Worm (Caenorhabditis elegans) whole organism, late embryonic: Measurements from ENCODE around the gene F23F12.13.

Experiments used
- F13H6.1 ChIP-seq: sonication (generic microtip); optimal IDR thresholded peaks from 2 replicates; lab custom pipeline; 2016; ENCODE audit warnings: missing genetic modification characterization, missing compliant biosample characterization
- K02D7.2 ChIP-seq: sonication (generic microtip); optimal IDR thresholded peaks from 2 replicates; lab custom pipeline; 2017; ENCODE audit warnings: mild to moderate bottlenecking, missing genetic modification characterization, missing compliant biosample characterization
- K09A11.1 ChIP-seq: sonication (generic microtip); optimal IDR thresholded peaks from 2 replicates; lab custom pipeline; 2017; ENCODE audit warnings: antibody characterized with exemption, mild to moderate bottlenecking, missing genetic modification characterization, missing compliant biosample characterization; ENCODE audit not compliant: insufficient read depth
- T23F11.4 ChIP-seq: fragments of 200-800 bp; sonication (Bioruptor generic); optimal IDR thresholded peaks from 2 replicates; lab custom pipeline; 2018; ENCODE audit warnings: mild to moderate bottlenecking, missing genetic modification characterization, missing compliant biosample characterization
- ahr-1 ChIP-seq: sonication (generic microtip); optimal IDR thresholded peaks from 2 replicates; lab custom pipeline; 2016; ENCODE audit warnings: missing genetic modification characterization, missing compliant biosample characterization
- ceh-19 ChIP-seq: fragments of 200-800 bp; sonication (Bioruptor generic); optimal IDR thresholded peaks from 2 replicates; lab custom pipeline; 2018; ENCODE audit warnings: mild to moderate bottlenecking, missing genetic modification characterization, missing compliant biosample characterization
- ceh-2 ChIP-seq: sonication (generic microtip); optimal IDR thresholded peaks from 2 replicates; lab custom pipeline; 2016; ENCODE audit warnings: missing genotype, missing genetic modification characterization, missing compliant biosample characterization
- ceh-22 ChIP-seq: sonication (generic microtip); optimal IDR thresholded peaks from 2 replicates; lab custom pipeline; 2017; ENCODE audit warnings: missing biosample characterization, missing genetic modification characterization
- ceh-24 ChIP-seq: sonication (generic microtip); optimal IDR thresholded peaks from 2 replicates; lab custom pipeline; 2016; ENCODE audit warnings: mild to moderate bottlenecking, missing genetic modification characterization, missing compliant biosample characterization
- ceh-30 ChIP-seq: fragments of 150-350 bp; optimal IDR thresholded peaks from 2 replicates; lab custom pipeline; 2014; ENCODE audit warnings: missing biosample characterization, missing genetic modification characterization
- ceh-31 ChIP-seq: sonication (generic microtip); optimal IDR thresholded peaks from 2 replicates; lab custom pipeline; 2016; ENCODE audit warnings: missing genetic modification characterization, missing compliant biosample characterization
- ceh-45 ChIP-seq: fragments of 200-800 bp; sonication (Bioruptor generic); IDR thresholded peaks from 2 replicates; pipeline ENCODE4 v1.3.6; 2022; ENCODE audit warnings: missing genetic modification reagents, missing genetic modification characterization, missing compliant biosample characterization
- ceh-48 ChIP-seq: sonication (generic microtip); optimal IDR thresholded peaks from 2 replicates; lab custom pipeline; 2016; ENCODE audit warnings: missing genetic modification characterization, inconsistent platforms, missing compliant biosample characterization
- ceh-6 ChIP-seq: fragments of 200-800 bp; sonication (Bioruptor generic); optimal IDR thresholded peaks from 2 replicates; lab custom pipeline; 2018; ENCODE audit warnings: mild to moderate bottlenecking, missing genetic modification characterization, missing compliant biosample characterization
- ceh-9 ChIP-seq: sonication (generic microtip); optimal IDR thresholded peaks from 2 replicates; lab custom pipeline; 2016; ENCODE audit warnings: mild to moderate bottlenecking, missing genetic modification characterization, inconsistent platforms, missing compliant biosample characterization
- che-1 ChIP-seq: sonication (generic microtip); optimal IDR thresholded peaks from 2 replicates; lab custom pipeline; 2016; ENCODE audit warnings: mild to moderate bottlenecking, missing genetic modification characterization, missing compliant biosample characterization
- dmd-4 ChIP-seq: sonication (generic microtip); optimal IDR thresholded peaks from 2 replicates; lab custom pipeline; 2016; ENCODE audit warnings: borderline replicate concordance, missing genetic modification characterization, missing compliant biosample characterization
- dve-1 ChIP-seq: sonication (generic microtip); optimal IDR thresholded peaks from 2 replicates; lab custom pipeline; 2017; ENCODE audit warnings: antibody characterized with exemption, mild to moderate bottlenecking, missing genetic modification characterization, missing compliant biosample characterization
- elt-2 ChIP-seq: sonication (generic microtip); optimal IDR thresholded peaks from 2 replicates; lab custom pipeline; 2016; ENCODE audit warnings: missing genetic modification reagents, missing genetic modification characterization, missing compliant biosample characterization
- eyg-1 ChIP-seq: sonication (generic microtip); optimal IDR thresholded peaks from 2 replicates; lab custom pipeline; 2016; ENCODE audit warnings: missing genotype, missing genetic modification characterization, missing compliant biosample characterization
- fax-1 ChIP-seq: sonication (generic microtip); optimal IDR thresholded peaks from 2 replicates; lab custom pipeline; 2016; ENCODE audit warnings: missing genotype, missing genetic modification characterization, missing compliant biosample characterization
- hlh-13 ChIP-seq: fragments of 200-800 bp; sonication (Bioruptor generic); optimal IDR thresholded peaks from 2 replicates; lab custom pipeline; 2018; ENCODE audit warnings: mild to moderate bottlenecking, missing genetic modification characterization, missing compliant biosample characterization
- hlh-15 ChIP-seq: sonication (generic microtip); optimal IDR thresholded peaks from 2 replicates; lab custom pipeline; 2016; ENCODE audit warnings: missing genetic modification characterization, missing compliant biosample characterization
- hlh-30 ChIP-seq: sonication (generic microtip); optimal IDR thresholded peaks from 2 replicates; lab custom pipeline; 2017; ENCODE audit warnings: antibody characterized with exemption, missing genetic modification characterization, missing compliant biosample characterization; ENCODE audit not compliant: insufficient read depth
- hlh-6 ChIP-seq: sonication (generic microtip); optimal IDR thresholded peaks from 2 replicates; lab custom pipeline; 2016; ENCODE audit warnings: missing genotype, missing genetic modification characterization, missing compliant biosample characterization
- hlh-8 ChIP-seq: sonication (generic microtip); optimal IDR thresholded peaks from 2 replicates; lab custom pipeline; 2016; ENCODE audit warnings: missing genotype, missing genetic modification characterization, missing compliant biosample characterization
- mec-3 ChIP-seq: sonication (generic microtip); optimal IDR thresholded peaks from 2 replicates; lab custom pipeline; 2016; ENCODE audit warnings: borderline replicate concordance, missing genetic modification characterization, missing compliant biosample characterization
- nfya-1 ChIP-seq: sonication (generic microtip); optimal IDR thresholded peaks from 2 replicates; lab custom pipeline; 2017; ENCODE audit warnings: missing genetic modification characterization, mild to moderate bottlenecking, missing compliant biosample characterization, antibody characterized with exemption, moderate library complexity
- npax-4 ChIP-seq: sonication (generic microtip); optimal IDR thresholded peaks from 2 replicates; lab custom pipeline; 2016; ENCODE audit warnings: missing genetic modification characterization, missing compliant biosample characterization
- pag-3 ChIP-seq: sonication (generic microtip); optimal IDR thresholded peaks from 2 replicates; lab custom pipeline; 2016; ENCODE audit warnings: missing compliant biosample characterization, missing genetic modification characterization, borderline replicate concordance
- pat-9 ChIP-seq: fragments of 200-800 bp; sonication (Bioruptor generic); optimal IDR thresholded peaks from 2 replicates; lab custom pipeline; 2018; ENCODE audit warnings: mild to moderate bottlenecking, missing genetic modification characterization, moderate library complexity, missing compliant biosample characterization
- pax-1 ChIP-seq: fragments of 150-350 bp; optimal IDR thresholded peaks from 2 replicates; lab custom pipeline; 2014; ENCODE audit warnings: missing biosample characterization, missing genetic modification characterization
- pha-2 ChIP-seq: sonication (generic microtip); optimal IDR thresholded peaks from 2 replicates; lab custom pipeline; 2017; ENCODE audit warnings: mild to moderate bottlenecking, missing genetic modification characterization, missing compliant biosample characterization
- pqm-1 ChIP-seq: sonication (generic microtip); optimal IDR thresholded peaks from 2 replicates; lab custom pipeline; 2016; ENCODE audit warnings: missing genetic modification characterization, missing compliant biosample characterization
- pros-1 ChIP-seq: fragments of 150-350 bp; optimal IDR thresholded peaks from 2 replicates; lab custom pipeline; 2014; ENCODE audit warnings: missing biosample characterization, missing genetic modification reagents, missing genetic modification characterization
- sox-2 ChIP-seq: fragments of 200-800 bp; sonication (Bioruptor generic); IDR thresholded peaks from 2 replicates; pipeline ENCODE4 v1.3.6; 2022; ENCODE audit warnings: missing genetic modification reagents, missing genetic modification characterization, missing compliant biosample characterization
- syd-9 ChIP-seq: sonication (generic microtip); optimal IDR thresholded peaks from 2 replicates; lab custom pipeline; 2016; ENCODE audit warnings: mild to moderate bottlenecking, missing genetic modification characterization, moderate library complexity, missing compliant biosample characterization
- tbx-2 ChIP-seq: sonication (generic microtip); optimal IDR thresholded peaks from 2 replicates; lab custom pipeline; 2016; ENCODE audit warnings: missing genetic modification characterization, missing compliant biosample characterization
- ttx-3 ChIP-seq: sonication (generic microtip); optimal IDR thresholded peaks from 2 replicates; lab custom pipeline; 2016; ENCODE audit warnings: missing genetic modification reagents, missing genetic modification characterization, missing compliant biosample characterization
- unc-42 ChIP-seq: sonication (generic microtip); optimal IDR thresholded peaks from 2 replicates; lab custom pipeline; 2016; ENCODE audit warnings: missing genotype, missing genetic modification characterization, missing compliant biosample characterization
- unc-86 ChIP-seq: sonication (generic microtip); optimal IDR thresholded peaks from 2 replicates; lab custom pipeline; 2016; ENCODE audit warnings: missing genetic modification characterization, missing compliant biosample characterization
- ztf-16 ChIP-seq: sonication (generic microtip); optimal IDR thresholded peaks from 2 replicates; lab custom pipeline; 2017; ENCODE audit warnings: missing genetic modification characterization, missing compliant biosample characterization

Gene F23F12.13

ce11 chrIII:6525557-6525956, 30.1 kb downstream of the F23F12.13 start, which contains the start of gene oig-1:
Gene oig-1, minus strand, starts transcription at chrIII:6525657.
- no peak for TF ChIP-seq sox-2 (GFP tag; lab: Robert Waterston, UW)
- no peak for TF ChIP-seq npax-4
- no peak for TF ChIP-seq K09A11.1
- no peak for TF ChIP-seq ceh-30 (tag; lab: Kevin White, UChicago)
- TF ChIP-seq ceh-24 (tag; lab: Kevin White, UChicago), result no peak
- TF ChIP-seq ceh-22 (tag; lab: Kevin White, UChicago), result no peak
- no peak for TF ChIP-seq mec-3
- TF ChIP-seq ceh-6 (GFP tag; lab: Kevin White, UChicago), result no peak
- TF ChIP-seq ttx-3 (tag; lab: Kevin White, UChicago), result no peak
- no peak for TF ChIP-seq hlh-30
- TF ChIP-seq eyg-1, result no peak
- TF ChIP-seq hlh-13, result no peak
- no peak for TF ChIP-seq pha-2 (tag; lab: Kevin White, UChicago)
- no peak for TF ChIP-seq unc-86 (tag; lab: Kevin White, UChicago)
- no peak for TF ChIP-seq nfya-1 (tag; lab: Kevin White, UChicago)
- no peak for TF ChIP-seq ceh-19
- TF ChIP-seq dve-1 (tag; lab: Kevin White, UChicago), result no peak

ce11 chrIII:6527902-6528301, 32.4 kb downstream of the F23F12.13 start, which contains the start of gene pqn-10:
Gene pqn-10, plus strand, starts transcription at chrIII:6528202.
- TF ChIP-seq F13H6.1 (tag; lab: Kevin White, UChicago), result no peak
- no peak for TF ChIP-seq hlh-30
- no peak for TF ChIP-seq hlh-8 (tag; lab: Kevin White, UChicago)
- TF ChIP-seq hlh-6 (tag; lab: Kevin White, UChicago), result no peak
- no peak for TF ChIP-seq ttx-3 (tag; lab: Kevin White, UChicago)
- no peak for TF ChIP-seq ahr-1 (tag; lab: Kevin White, UChicago)
- no peak for TF ChIP-seq K02D7.2 (tag; lab: Kevin White, UChicago)
- no peak for TF ChIP-seq pax-1 (tag; lab: Kevin White, UChicago)
- TF ChIP-seq dmd-4, result no peak
- no peak for TF ChIP-seq unc-86 (tag; lab: Kevin White, UChicago)
- no peak for TF ChIP-seq pag-3
- no peak for TF ChIP-seq T23F11.4 (GFP tag; lab: Kevin White, UChicago)
- TF ChIP-seq hlh-15, result no peak
- no peak for TF ChIP-seq K09A11.1
- no peak for TF ChIP-seq tbx-2
- TF ChIP-seq fax-1 (tag; lab: Kevin White, UChicago), result no peak
- no peak for TF ChIP-seq pqm-1 (tag; lab: Kevin White, UChicago)
- no peak for TF ChIP-seq pat-9

- TF ChIP-seq ztf-16 (tag; lab: Kevin White, UChicago), result no peak
- no peak for TF ChIP-seq che-1 (tag; lab: Kevin White, UChicago)
- TF ChIP-seq ttx-3 (tag; lab: Kevin White, UChicago), result no peak
- no peak for TF ChIP-seq ceh-31 (tag; lab: Kevin White, UChicago)
- TF ChIP-seq ceh-9 (tag; lab: Kevin White, UChicago), result no peak
- no peak for TF ChIP-seq K02D7.2 (tag; lab: Kevin White, UChicago)
- no peak for TF ChIP-seq pha-2 (tag; lab: Kevin White, UChicago)
- TF ChIP-seq syd-9, result no peak
- no peak for TF ChIP-seq elt-2 (tag; lab: Kevin White, UChicago)
- TF ChIP-seq fax-1 (tag; lab: Kevin White, UChicago), result no peak
- no peak for TF ChIP-seq F13H6.1 (tag; lab: Kevin White, UChicago)
- TF ChIP-seq pros-1 (tag; lab: Kevin White, UChicago), result no peak
- no peak for TF ChIP-seq ceh-48 (tag; lab: Kevin White, UChicago)
- no peak for TF ChIP-seq ceh-2 (tag; lab: Kevin White, UChicago)
- no peak for TF ChIP-seq K09A11.1
- no peak for TF ChIP-seq unc-42
- no peak for TF ChIP-seq pat-9
- TF ChIP-seq ceh-45, result no peak
Observed at ce11 chrIII:6531099-6531498, 35.6 kb downstream of the F23F12.13 start, which contains the start of gene C09E7.11. Gene C09E7.11, plus strand, starts transcription at chrIII:6531399.
